Worm (Caenorhabditis elegans) whole organism, L1 larva: ENCODE data around the gene C10A4.13.

Source experiments
- C34B4.2 ChIP-seq: sonication (generic microtip); optimal IDR thresholded peaks from 2 replicates; lab custom pipeline; 2017; ENCODE audit warnings: mild to moderate bottlenecking, missing genetic modification characterization, missing compliant biosample characterization
- aha-1 ChIP-seq: fragments of 150-350 bp; optimal IDR thresholded peaks from 2 replicates; lab custom pipeline; 2014; ENCODE audit warnings: missing biosample characterization, missing genetic modification characterization
- aly-2 ChIP-seq: fragments of 150-350 bp; optimal IDR thresholded peaks from 2 replicates; lab custom pipeline; 2014; ENCODE audit warnings: missing biosample characterization, missing genetic modification characterization
- blmp-1 ChIP-seq: fragments of 150-350 bp; optimal IDR thresholded peaks from 2 replicates; lab custom pipeline; 2014; ENCODE audit warnings: missing biosample characterization, missing genetic modification characterization
- ceh-8 ChIP-seq: fragments of 200-800 bp; sonication (Bioruptor generic); optimal IDR thresholded peaks from 2 replicates; lab custom pipeline; 2018; ENCODE audit warnings: mild to moderate bottlenecking, missing genetic modification characterization, moderate library complexity, missing compliant biosample characterization
- ceh-82 ChIP-seq, 3 experiments: fragments of 150-350 bp in 1 of 3; sonication (generic microtip) in 2 of 3; optimal IDR thresholded peaks; 2 replicates each; lab custom pipeline; 2014 to 2017; ENCODE audit warnings: missing biosample characterization in 3 of 3, missing genetic modification characterization in 3 of 3
- dpl-1 ChIP-seq, 3 experiments: fragments of 150-350 bp in 2 of 3; sonication (generic microtip) in 1 of 3; optimal IDR thresholded peaks; 2 replicates each; lab custom pipeline; 2014 to 2017; ENCODE audit warnings: missing biosample characterization in 3 of 3, missing genetic modification characterization in 3 of 3, missing genetic modification reagents in 3 of 3
- dsc-1 ChIP-seq: sonication (generic microtip); optimal IDR thresholded peaks from 2 replicates; lab custom pipeline; 2016; ENCODE audit warnings: mild to moderate bottlenecking, missing genetic modification characterization, missing compliant biosample characterization
- efl-1 ChIP-seq, 4 experiments: fragments of 150-350 bp; optimal IDR thresholded peaks in 3 of 4; peaks in 1 of 4; 1 replicate in 1 of 4; 2 replicates in 3 of 4; lab custom pipeline; 2014; ENCODE audit warnings: missing biosample characterization in 2 of 4, missing genetic modification characterization in 2 of 4, missing genetic modification reagents in 2 of 4
- efl-3 ChIP-seq: fragments of 200-800 bp; sonication (Bioruptor generic); optimal IDR thresholded peaks from 2 replicates; lab custom pipeline; 2018; ENCODE audit warnings: mild to moderate bottlenecking, missing genetic modification characterization, missing compliant biosample characterization
- egl-13 ChIP-seq: sonication (generic microtip); optimal IDR thresholded peaks from 2 replicates; lab custom pipeline; 2016; ENCODE audit warnings: missing genotype, missing genetic modification reagents, missing genetic modification characterization, missing compliant biosample characterization
- egl-27 ChIP-seq, 2 experiments: fragments of 150-350 bp in 1 of 2; sonication (generic microtip); optimal IDR thresholded peaks; 3 replicates each; lab custom pipeline; 2017 to 2018; ENCODE audit warnings: missing biosample characterization in 2 of 2, missing genetic modification characterization in 2 of 2, missing genetic modification reagents in 2 of 2
- elt-2 ChIP-seq: sonication (generic microtip); optimal IDR thresholded peaks from 2 replicates; lab custom pipeline; 2016; ENCODE audit warnings: missing genetic modification characterization, mild to moderate bottlenecking, inconsistent platforms, missing compliant biosample characterization, missing genetic modification reagents
- elt-3 ChIP-seq, 6 experiments: fragments of 150-350 bp in 1 of 6; sonication (generic microtip); optimal IDR thresholded peaks; 2 replicates each; lab custom pipeline; 2017 to 2018; ENCODE audit warnings: missing biosample characterization in 6 of 6, missing genetic modification characterization in 6 of 6, inconsistent platforms in 1 of 6
- fkh-4 ChIP-seq: sonication (generic microtip); optimal IDR thresholded peaks from 2 replicates; lab custom pipeline; 2016; ENCODE audit warnings: missing compliant biosample characterization, missing genetic modification characterization, borderline replicate concordance
- fos-1 ChIP-seq: fragments of 150-350 bp; optimal IDR thresholded peaks from 2 replicates; lab custom pipeline; 2014; ENCODE audit warnings: missing biosample characterization, missing genetic modification characterization
- grh-1 ChIP-seq: fragments of 200-800 bp; sonication (Bioruptor generic); IDR thresholded peaks from 2 replicates; pipeline ENCODE4 v1.3.6; 2022; ENCODE audit warnings: missing genetic modification reagents, missing genetic modification characterization, missing compliant biosample characterization
- hlh-17 ChIP-seq: fragments of 200-800 bp; sonication (Bioruptor generic); optimal IDR thresholded peaks from 2 replicates; lab custom pipeline; 2018; ENCODE audit warnings: missing genetic modification characterization, mild to moderate bottlenecking, missing compliant biosample characterization, moderate library complexity, borderline replicate concordance
- lin-13 ChIP-seq: fragments of 150-350 bp; optimal IDR thresholded peaks from 2 replicates; lab custom pipeline; 2014; ENCODE audit warnings: missing biosample characterization, missing genetic modification reagents, missing genetic modification characterization
- lin-14 ChIP-seq: fragments of 200-800 bp; sonication (Bioruptor generic); optimal IDR thresholded peaks from 2 replicates; lab custom pipeline; 2018; ENCODE audit warnings: mild to moderate bottlenecking, missing genetic modification characterization, moderate library complexity, missing compliant biosample characterization
- lsy-2 ChIP-seq, 2 experiments: fragments of 150-350 bp; optimal IDR thresholded peaks; 2 replicates each; lab custom pipeline; 2014; ENCODE audit warnings: missing biosample characterization in 2 of 2, missing genetic modification characterization in 2 of 2
- mab-9 ChIP-seq: fragments of 200-800 bp; sonication (Bioruptor generic); IDR thresholded peaks from 2 replicates; pipeline ENCODE4 v1.3.6; 2022; ENCODE audit warnings: missing genetic modification reagents, missing genetic modification characterization, missing compliant biosample characterization
- mef-2 ChIP-seq: fragments of 150-350 bp; optimal IDR thresholded peaks from 2 replicates; lab custom pipeline; 2014; ENCODE audit warnings: missing biosample characterization, missing genetic modification characterization
- mep-1 ChIP-seq: fragments of 150-350 bp; optimal IDR thresholded peaks from 2 replicates; lab custom pipeline; 2014; ENCODE audit warnings: missing biosample characterization, missing genetic modification characterization
- nhr-19 ChIP-seq: fragments of 200-800 bp; sonication (Bioruptor generic); conservative IDR thresholded peaks from 2 replicates; pipeline ENCODE4 v1.3.6; 2022; ENCODE audit warnings: missing genetic modification characterization, missing compliant biosample characterization
- nhr-20 ChIP-seq: sonication (generic microtip); optimal IDR thresholded peaks from 2 replicates; lab custom pipeline; 2016; ENCODE audit warnings: mild to moderate bottlenecking, missing genetic modification characterization, missing compliant biosample characterization
- nhr-28 ChIP-seq: fragments of 150-350 bp; optimal IDR thresholded peaks from 2 replicates; lab custom pipeline; 2014; ENCODE audit warnings: missing biosample characterization, missing genetic modification characterization
- nhr-71 ChIP-seq: sonication (generic microtip); optimal IDR thresholded peaks from 2 replicates; lab custom pipeline; 2016; ENCODE audit warnings: mild to moderate bottlenecking, missing genetic modification characterization, moderate library complexity, missing compliant biosample characterization
- nhr-76 ChIP-seq: sonication (generic microtip); optimal IDR thresholded peaks from 2 replicates; lab custom pipeline; 2017; ENCODE audit warnings: missing biosample characterization, missing genetic modification characterization
- nhr-85 ChIP-seq: sonication (generic microtip); peaks from one replicate; lab custom pipeline; 2016; ENCODE audit warnings: missing genetic modification characterization, inconsistent platforms, missing compliant biosample characterization
- nhr-90 ChIP-seq: sonication (generic microtip); optimal IDR thresholded peaks from 2 replicates; lab custom pipeline; 2016; ENCODE audit warnings: mild to moderate bottlenecking, missing genetic modification characterization, missing compliant biosample characterization; ENCODE audit not compliant: poor library complexity
- pqm-1 ChIP-seq: sonication (generic microtip); optimal IDR thresholded peaks from 3 replicates; lab custom pipeline; 2017; ENCODE audit warnings: missing biosample characterization, missing genetic modification characterization
- skn-1 ChIP-seq: fragments of 150-350 bp; optimal IDR thresholded peaks from 2 replicates; lab custom pipeline; 2014; ENCODE audit warnings: missing biosample characterization, missing genetic modification characterization
- snu-23 ChIP-seq: sonication (generic microtip); optimal IDR thresholded peaks from 2 replicates; lab custom pipeline; 2016; ENCODE audit warnings: missing genetic modification characterization, missing compliant biosample characterization
- sptf-1 ChIP-seq: fragments of 150-350 bp; optimal IDR thresholded peaks from 2 replicates; lab custom pipeline; 2014; ENCODE audit warnings: missing biosample characterization, missing genetic modification characterization
- sup-37 ChIP-seq: fragments of 200-800 bp; sonication (Bioruptor generic); optimal IDR thresholded peaks from 2 replicates; lab custom pipeline; 2018; ENCODE audit warnings: mild to moderate bottlenecking, missing genetic modification characterization, missing compliant biosample characterization
- swsn-7 ChIP-seq: sonication (generic microtip); optimal IDR thresholded peaks from 2 replicates; lab custom pipeline; 2016; ENCODE audit warnings: missing genetic modification characterization, missing compliant biosample characterization
- tbx-2 ChIP-seq: sonication (generic microtip); optimal IDR thresholded peaks from 2 replicates; lab custom pipeline; 2016; ENCODE audit warnings: missing genetic modification characterization, missing compliant biosample characterization
- unc-130 ChIP-seq: fragments of 150-350 bp; optimal IDR thresholded peaks from 2 replicates; lab custom pipeline; 2017; ENCODE audit warnings: missing biosample characterization, missing genetic modification characterization, inconsistent platforms
- unc-30 ChIP-seq: sonication (generic microtip); optimal IDR thresholded peaks from 2 replicates; lab custom pipeline; 2017; ENCODE audit warnings: missing biosample characterization, missing genetic modification characterization
- unc-62 ChIP-seq: fragments of 150-350 bp; optimal IDR thresholded peaks from 2 replicates; lab custom pipeline; 2014; ENCODE audit warnings: missing biosample characterization, missing genetic modification reagents, missing genetic modification characterization
- vab-15 ChIP-seq: sonication (generic microtip); optimal IDR thresholded peaks from 2 replicates; lab custom pipeline; 2017; ENCODE audit warnings: missing genotype, mild to moderate bottlenecking, missing genetic modification characterization, missing compliant biosample characterization
- xbp-1 ChIP-seq: sonication (generic microtip); optimal IDR thresholded peaks from 2 replicates; lab custom pipeline; 2016; ENCODE audit warnings: missing genetic modification characterization, missing compliant biosample characterization
- zip-4 ChIP-seq: fragments of 200-800 bp; sonication (Bioruptor generic); optimal IDR thresholded peaks from 2 replicates; lab custom pipeline; 2018; ENCODE audit warnings: mild to moderate bottlenecking, missing genetic modification characterization, moderate library complexity, missing compliant biosample characterization

C10A4.13 gene

DNA sequence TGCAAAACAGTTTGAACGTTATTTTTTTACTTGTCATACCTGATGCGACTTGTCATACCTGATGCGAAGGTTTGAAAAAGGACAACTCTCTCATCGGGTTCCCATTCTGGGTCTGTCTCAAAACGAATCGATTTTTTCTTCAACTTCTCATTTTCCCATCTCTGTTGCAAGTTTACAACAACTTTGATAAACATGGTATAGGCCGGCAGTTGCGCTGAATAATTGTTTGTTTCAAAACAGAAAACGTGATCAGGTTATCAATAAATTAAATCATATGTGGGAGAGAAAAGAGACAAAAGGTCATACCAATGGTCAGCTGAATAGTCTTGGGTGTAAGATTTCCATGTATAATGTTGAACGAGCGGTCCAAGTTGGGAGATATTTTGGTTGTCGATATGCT, 39.1 kb upstream of the C10A4.13 start (continued):
- TF ChIP-seq nhr-28 (tag; lab: Kevin White, UChicago) (no peak), fkh-4 (tag; lab: Kevin White, UChicago) (no peak)

ce11 chrX:7433269-7433668, 35.4 kb upstream of the C10A4.13 start, which contains the start of gene clc-5:
clc-5 (plus strand) TSS chrX:7433569.
- TF ChIP-seq fkh-4 (tag; lab: Kevin White, UChicago) (no peak), nhr-85 (peak; percentile 25)
- TF ChIP-seq, all 84 proteins: peak for 1

ce11 chrX:7431165-7431564, 33.3 kb upstream of the C10A4.13 start, which contains the start of gene clc-2:
clc-2 (plus strand) TSS chrX:7431465.
- TF ChIP-seq elt-2 (tag; lab: Kevin White, UChicago) (no peak), lin-13 (GFP tag; lab: Kevin White, UChicago) (no peak), nhr-85 (no peak), unc-30 (no peak), lin-14 (GFP tag; lab: Kevin White, UChicago) (no peak), swsn-7 (tag; lab: Kevin White, UChicago) (no peak), zip-4 (no peak), elt-3 (tag; optimal IDR thresholded peaks at IDR 0.05; lab: Kevin White, UChicago) (no peak), nhr-20 (tag; lab: Kevin White, UChicago) (no peak), hlh-17 (GFP tag; lab: Kevin White, UChicago) (no peak), C34B4.2 (tag; lab: Kevin White, UChicago) (no peak), mep-1 (tag; lab: Kevin White, UChicago) (no peak), vab-15 (tag; lab: Kevin White, UChicago) (no peak), dpl-1 (GFP tag; optimal IDR thresholded peaks at IDR 0.05; lab: Kevin White, UChicago) (no peak)

DNA sequence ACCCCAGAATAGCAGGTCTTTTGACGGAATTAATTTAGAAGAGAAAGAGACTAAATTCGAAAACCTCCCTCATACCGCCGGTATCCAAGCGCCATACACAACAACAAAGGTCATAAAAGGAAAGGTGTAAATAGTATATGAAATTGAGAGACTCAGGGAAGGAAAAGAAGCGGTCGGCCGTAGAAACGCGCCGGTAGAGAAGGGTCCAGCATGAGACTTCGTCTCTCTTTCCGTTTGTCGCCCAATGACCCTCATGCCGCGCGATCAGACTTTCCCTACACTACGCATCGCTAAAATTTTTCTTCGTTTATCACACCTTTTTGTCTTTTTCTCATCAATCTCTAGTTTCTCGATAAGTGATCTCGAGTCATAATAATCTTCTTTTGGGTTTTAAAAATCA, 32.6 kb upstream of the C10A4.13 start:
- TF ChIP-seq lsy-2 (tag; optimal IDR thresholded peaks at IDR 0.05; lab: Kevin White, UChicago) (peak in 1 of 2 experiments; percentile 16), hlh-17 (GFP tag; lab: Kevin White, UChicago) (no peak), nhr-71 (tag; lab: Kevin White, UChicago) (peak; percentile 47), aly-2 (no peak), skn-1 (tag; lab: Kevin White, UChicago) (no peak), mef-2 (no peak), efl-3 (GFP tag; lab: Kevin White, UChicago) (no peak), efl-1 (optimal IDR thresholded peaks at IDR 0.05; lab: Kevin White, UChicago) (no peak), efl-1 (GFP tag; optimal IDR thresholded peaks at IDR 0.05 in 1 of 2; lab: Kevin White, UChicago) (no peak), sup-37 (no peak), grh-1 (no peak), vab-15 (tag; lab: Kevin White, UChicago) (no peak), snu-23 (GFP tag; lab: Kevin White, UChicago) (peak; percentile 58), xbp-1 (tag; lab: Kevin White, UChicago) (no peak), dsc-1 (no peak), mab-9 (no peak), elt-2 (tag; lab: Kevin White, UChicago) (no peak), aha-1 (no peak), unc-62 (no peak), nhr-19 (GFP tag; lab: Robert Waterston, UW) (peak; percentile 21), ceh-8 (GFP tag; lab: Kevin White, UChicago) (no peak), C34B4.2 (tag; lab: Kevin White, UChicago) (no peak), tbx-2 (tag; lab: Kevin White, UChicago) (no peak), lin-13 (GFP tag; lab: Kevin White, UChicago) (no peak), unc-130 (tag; lab: Kevin White, UChicago) (no peak), nhr-90 (tag; lab: Kevin White, UChicago) (peak; percentile 23), ceh-82 (tag; optimal IDR thresholded peaks at IDR 0.05; lab: Kevin White, UChicago) (no peak), fkh-4 (tag; lab: Kevin White, UChicago) (no peak), egl-13 (tag; lab: Kevin White, UChicago) (no peak), nhr-20 (tag; lab: Kevin White, UChicago) (peak; percentile 49), lin-14 (GFP tag; lab: Kevin White, UChicago) (peak; percentile 67), sptf-1 (tag; lab: Kevin White, UChicago) (no peak), fos-1 (tag; lab: Kevin White, UChicago) (no peak), nhr-76 (tag; lab: Kevin White, UChicago) (no peak), egl-27 (tag; optimal IDR thresholded peaks at IDR 0.05; lab: Kevin White, UChicago) (no peak), dpl-1 (GFP tag; optimal IDR thresholded peaks at IDR 0.05; lab: Kevin White, UChicago) (no peak), pqm-1 (tag; lab: Kevin White, UChicago) (no peak), blmp-1 (tag; lab: Kevin White, UChicago) (peak; percentile 86), nhr-85 (peak; percentile 77)
